Worm (Caenorhabditis elegans): Measurements from ENCODE around the gene R05F9.9.

The R05F9.9 gene

ce11 chrII:4908160-4908559 lies 6.3 kb upstream of the R05F9.9 start:
- no peak for TF ChIP-seq unc-86 (tag; optimal IDR thresholded peaks at IDR 0.05)
- no peak for TF ChIP-seq hlh-15 (tag; optimal IDR thresholded peaks at IDR 0.05)
- no peak for TF ChIP-seq pha-2 (tag; optimal IDR thresholded peaks at IDR 0.05)
- no peak for TF ChIP-seq dmd-4 (tag; optimal IDR thresholded peaks at IDR 0.05; ENCODE audit: borderline replicate concordance)
- no peak for TF ChIP-seq ceh-9 (tag; optimal IDR thresholded peaks at IDR 0.05)
- no peak for TF ChIP-seq madf-2 (tag; optimal IDR thresholded peaks at IDR 0.05)
- TF ChIP-seq unc-55 (GFP tag; optimal IDR thresholded peaks at IDR 0.05) = peak; percentile 48
- TF ChIP-seq hlh-13 (GFP tag; optimal IDR thresholded peaks at IDR 0.05) = no peak
- TF ChIP-seq fax-1 (tag; optimal IDR thresholded peaks at IDR 0.05) = no peak
- TF ChIP-seq ceh-22 (tag; optimal IDR thresholded peaks at IDR 0.05) = peak; percentile 19
- no peak for TF ChIP-seq ceh-48 (tag; optimal IDR thresholded peaks at IDR 0.05)
- TF ChIP-seq elt-2 (tag; optimal IDR thresholded peaks at IDR 0.05) = peak; percentile 22
- TF ChIP-seq Y22D7AL.16 (tag; optimal IDR thresholded peaks at IDR 0.05) = no peak
- TF ChIP-seq fkh-10 (GFP tag; optimal IDR thresholded peaks at IDR 0.05) = no peak
- no peak for TF ChIP-seq C38D4.7 (GFP tag; optimal IDR thresholded peaks at IDR 0.05)
- TF ChIP-seq unc-42 (tag; optimal IDR thresholded peaks at IDR 0.05) = peak; percentile 38
- no peak for TF ChIP-seq hlh-8 (tag; optimal IDR thresholded peaks at IDR 0.05)

DNA sequence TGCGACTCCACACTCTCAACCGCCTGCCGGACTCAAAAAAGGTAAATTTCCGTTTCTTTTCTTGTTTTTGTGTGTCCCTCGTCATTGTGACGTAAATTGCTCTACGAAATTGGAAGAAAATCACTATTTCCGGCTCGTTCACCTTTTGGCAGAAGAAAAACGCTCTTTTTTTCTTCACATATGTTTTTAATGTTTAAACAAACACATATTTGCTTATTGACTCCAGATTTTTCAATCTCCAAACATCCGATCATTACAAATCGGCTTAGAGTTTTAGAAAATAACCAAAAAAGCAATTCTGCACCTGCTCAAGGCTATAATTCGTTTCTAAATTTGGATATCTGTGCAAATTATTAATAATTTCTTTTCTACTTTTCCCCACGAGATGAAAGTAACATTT lies 4.0 kb upstream of the R05F9.9 start:
- TF ChIP-seq pax-1 (tag; optimal IDR thresholded peaks at IDR 0.05) (no peak), ceh-6 (GFP tag; optimal IDR thresholded peaks at IDR 0.05) (no peak), hlh-8 (tag; optimal IDR thresholded peaks at IDR 0.05) (no peak), odd-2 (tag; optimal IDR thresholded peaks at IDR 0.05) (no peak), tbx-2 (tag; optimal IDR thresholded peaks at IDR 0.05) (no peak), tbx-7 (tag; optimal IDR thresholded peaks at IDR 0.05) (no peak), unc-86 (tag; optimal IDR thresholded peaks at IDR 0.05) (no peak), ceh-22 (tag; optimal IDR thresholded peaks at IDR 0.05) (no peak), K09A11.1 (tag; optimal IDR thresholded peaks at IDR 0.05; ENCODE audit: insufficient read depth) (no peak), ceh-31 (tag; optimal IDR thresholded peaks at IDR 0.05) (no peak), ets-4 (tag; optimal IDR thresholded peaks at IDR 0.05) (no peak), pat-9 (tag; optimal IDR thresholded peaks at IDR 0.05) (no peak), rnt-1 (tag; optimal IDR thresholded peaks at IDR 0.05) (no peak), fkh-10 (GFP tag; optimal IDR thresholded peaks at IDR 0.05) (no peak), dve-1 (tag; optimal IDR thresholded peaks at IDR 0.05) (no peak)

ce11 chrII:4905331-4905730 lies 3.4 kb upstream of the R05F9.9 start:
- no peak for TF ChIP-seq pag-3 (tag; optimal IDR thresholded peaks at IDR 0.05; ENCODE audit: borderline replicate concordance)

ce11 chrII:4904778-4905177 lies 2.9 kb upstream of the R05F9.9 start, which contains the start of gene btbd-10:
btbd-10 (plus strand) TSS chrII:4905008.
- no peak for TF ChIP-seq unc-3 (GFP tag; conservative IDR thresholded peaks at IDR 0.05)
- no peak for TF ChIP-seq unc-3 (tag; optimal IDR thresholded peaks at IDR 0.05)
- no peak for TF ChIP-seq sdc-2 (tag; optimal IDR thresholded peaks at IDR 0.05)
- no peak for TF ChIP-seq ceh-45 (GFP tag; IDR thresholded peaks at IDR 0.05)
- no peak for TF ChIP-seq pha-2 (tag; optimal IDR thresholded peaks at IDR 0.05)
- no peak for TF ChIP-seq pqm-1 (tag; optimal IDR thresholded peaks at IDR 0.05)
- no peak for TF ChIP-seq ttx-3 (tag; optimal IDR thresholded peaks at IDR 0.05)
- TF ChIP-seq che-1 (tag; optimal IDR thresholded peaks at IDR 0.05) = no peak
- TF ChIP-seq C38D4.7 (GFP tag; optimal IDR thresholded peaks at IDR 0.05) = no peak
- no peak for TF ChIP-seq tbx-7 (tag; optimal IDR thresholded peaks at IDR 0.05)
- TF ChIP-seq ceh-14 (tag; optimal IDR thresholded peaks at IDR 0.05) = no peak
- TF ChIP-seq hlh-8 (tag; optimal IDR thresholded peaks at IDR 0.05) = no peak
- TF ChIP-seq dmd-4 (tag; optimal IDR thresholded peaks at IDR 0.05; ENCODE audit: borderline replicate concordance) = no peak
- TF ChIP-seq fkh-6 (tag; optimal IDR thresholded peaks at IDR 0.05) = no peak
- no peak for TF ChIP-seq ztf-16 (tag; optimal IDR thresholded peaks at IDR 0.05)

All from whole organism, late embryonic.